Worm (Caenorhabditis elegans): ENCODE measurements around the gene D2045.7.
"Not testable (repeated sequence)": the region's sequence is repeated elsewhere in the genome, so short reads cannot be mapped to it uniquely, and the experiment has no call there.

DNA sequence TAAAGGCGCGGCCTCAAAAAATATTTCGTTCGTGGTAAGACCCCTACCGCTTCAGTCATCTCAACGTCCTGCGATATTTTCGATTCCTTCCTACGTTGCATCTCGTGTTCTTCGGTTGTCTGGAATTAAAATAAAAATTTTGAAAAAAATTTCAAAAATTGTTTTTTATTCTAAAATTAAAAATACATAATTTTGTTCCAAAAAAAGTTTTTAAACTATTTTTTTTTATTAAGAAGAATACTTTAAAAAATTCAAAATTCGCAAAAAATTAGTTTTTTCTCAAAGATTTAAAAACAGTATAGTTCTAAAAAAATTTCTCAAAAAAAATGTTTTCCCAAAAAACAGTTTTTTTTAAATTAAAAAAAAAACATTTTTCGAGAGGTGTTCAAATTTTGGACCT, 40.5 kb upstream of the D2045.7 start, which contains the start of gene H04D03.6:
- not testable (repeated sequence) for TF ChIP-seq zag-1 (tag; optimal IDR thresholded peaks at IDR 0.05); nhr-12 (tag; optimal IDR thresholded peaks at IDR 0.05); efl-3 (GFP tag; optimal IDR thresholded peaks at IDR 0.05); lin-39 (tag; optimal IDR thresholded peaks at IDR 0.05); nhr-28 (tag; optimal IDR thresholded peaks at IDR 0.05); ceh-82 (tag; optimal IDR thresholded peaks at IDR 0.05); skn-1 (tag; optimal IDR thresholded peaks at IDR 0.05); unc-130 (tag; optimal IDR thresholded peaks at IDR 0.05); elt-3 (tag; optimal IDR thresholded peaks at IDR 0.05); nhr-90 (tag; optimal IDR thresholded peaks at IDR 0.05; ENCODE audit: poor library complexity)

Measured in whole organism, L1 larva.